Worm (Caenorhabditis elegans) whole organism, L2 larva: Measurements from ENCODE around the gene twk-10.

Experiments used
- C34F6.9 ChIP-seq: fragments of 150-350 bp; optimal IDR thresholded peaks from 2 replicates; lab custom pipeline; 2014; ENCODE audit warnings: missing biosample characterization, missing genetic modification characterization
- R02D3.7 ChIP-seq: fragments of 150-350 bp; optimal IDR thresholded peaks from 2 replicates; lab custom pipeline; 2014; ENCODE audit warnings: missing biosample characterization, missing genetic modification characterization
- Y55F3AM.14 ChIP-seq: fragments of 200-800 bp; sonication (Bioruptor generic); optimal IDR thresholded peaks from 2 replicates; lab custom pipeline; 2018; ENCODE audit warnings: mild to moderate bottlenecking, missing genetic modification characterization, missing compliant biosample characterization
- aly-2 ChIP-seq: fragments of 150-350 bp; optimal IDR thresholded peaks from 2 replicates; lab custom pipeline; 2014; ENCODE audit warnings: missing biosample characterization, missing genetic modification characterization
- ama-1 ChIP-seq: fragments of 150-350 bp; optimal IDR thresholded peaks from 2 replicates; lab custom pipeline; 2018; ENCODE audit warnings: inconsistent platforms
- blmp-1 ChIP-seq: sonication (generic microtip); optimal IDR thresholded peaks from 2 replicates; lab custom pipeline; 2017; ENCODE audit warnings: missing genetic modification characterization, mild to moderate bottlenecking, missing compliant biosample characterization, antibody characterized with exemption, moderate library complexity; ENCODE audit not compliant: insufficient read depth
- ceh-16 ChIP-seq: fragments of 150-350 bp; optimal IDR thresholded peaks from 2 replicates; lab custom pipeline; 2014; ENCODE audit warnings: missing biosample characterization, missing genetic modification characterization
- ceh-82 ChIP-seq: fragments of 150-350 bp; optimal IDR thresholded peaks from 2 replicates; lab custom pipeline; 2014; ENCODE audit warnings: missing biosample characterization, missing genetic modification characterization
- crh-2 ChIP-seq: sonication (generic microtip); optimal IDR thresholded peaks from 2 replicates; lab custom pipeline; 2017; ENCODE audit warnings: missing biosample characterization, missing genetic modification characterization
- dmd-4 ChIP-seq: sonication (generic microtip); optimal IDR thresholded peaks from 2 replicates; lab custom pipeline; 2017; ENCODE audit warnings: missing biosample characterization, missing genetic modification characterization
- elt-1 ChIP-seq: fragments of 150-350 bp; optimal IDR thresholded peaks from 2 replicates; lab custom pipeline; 2014; ENCODE audit warnings: missing biosample characterization, missing genetic modification characterization
- elt-3 ChIP-seq: sonication (generic microtip); optimal IDR thresholded peaks from 2 replicates; lab custom pipeline; 2017; ENCODE audit warnings: missing biosample characterization, missing genetic modification characterization
- fos-1 ChIP-seq: fragments of 150-350 bp; optimal IDR thresholded peaks from 2 replicates; lab custom pipeline; 2014; ENCODE audit warnings: missing biosample characterization, missing genetic modification characterization
- gmeb-1 ChIP-seq: fragments of 150-350 bp; optimal IDR thresholded peaks from 2 replicates; lab custom pipeline; 2014; ENCODE audit warnings: missing biosample characterization, missing genetic modification characterization
- lin-11 ChIP-seq: fragments of 150-350 bp; sonication (generic microtip); optimal IDR thresholded peaks from 2 replicates; lab custom pipeline; 2014; ENCODE audit warnings: missing biosample characterization, missing genetic modification characterization, inconsistent platforms, mixed read lengths
- lin-13 ChIP-seq: fragments of 150-350 bp; optimal IDR thresholded peaks from 2 replicates; lab custom pipeline; 2014; ENCODE audit warnings: missing biosample characterization, missing genetic modification reagents, missing genetic modification characterization
- lsy-2 ChIP-seq, 2 experiments: fragments of 150-350 bp in 1 of 2; sonication (generic microtip) in 1 of 2; optimal IDR thresholded peaks; 2 replicates each; lab custom pipeline; 2014 to 2017; ENCODE audit warnings: missing biosample characterization in 2 of 2, missing genetic modification characterization in 2 of 2
- mab-5 ChIP-seq: fragments of 150-350 bp; optimal IDR thresholded peaks from 2 replicates; lab custom pipeline; 2014; ENCODE audit warnings: missing biosample characterization, missing genetic modification characterization
- mbf-1 ChIP-seq: sonication (generic microtip); optimal IDR thresholded peaks from 2 replicates; lab custom pipeline; 2017; ENCODE audit warnings: missing biosample characterization, missing genetic modification characterization
- nhr-10 ChIP-seq: sonication (generic microtip); optimal IDR thresholded peaks from 2 replicates; lab custom pipeline; 2017; ENCODE audit warnings: missing biosample characterization, missing genetic modification characterization
- nhr-11 ChIP-seq: fragments of 150-350 bp; optimal IDR thresholded peaks from 2 replicates; lab custom pipeline; 2014; ENCODE audit warnings: missing biosample characterization, missing genetic modification characterization
- nhr-12 ChIP-seq: fragments of 150-350 bp; optimal IDR thresholded peaks from 2 replicates; lab custom pipeline; 2014; ENCODE audit warnings: missing biosample characterization, missing genetic modification characterization
- nhr-129 ChIP-seq: fragments of 150-350 bp; optimal IDR thresholded peaks from 2 replicates; lab custom pipeline; 2014; ENCODE audit warnings: missing biosample characterization, missing genetic modification characterization
- nhr-21 ChIP-seq: fragments of 150-350 bp; optimal IDR thresholded peaks from 2 replicates; lab custom pipeline; 2014; ENCODE audit warnings: missing biosample characterization, missing genetic modification characterization
- nhr-23 ChIP-seq: fragments of 150-350 bp; optimal IDR thresholded peaks from 2 replicates; lab custom pipeline; 2014; ENCODE audit warnings: missing biosample characterization, missing genetic modification reagents, missing genetic modification characterization
- nhr-237 ChIP-seq: fragments of 150-350 bp; optimal IDR thresholded peaks from 2 replicates; lab custom pipeline; 2014; ENCODE audit warnings: missing biosample characterization, missing genetic modification characterization
- nhr-25 ChIP-seq: fragments of 150-350 bp; sonication (generic microtip); optimal IDR thresholded peaks from 3 replicates; lab custom pipeline; 2014; ENCODE audit warnings: missing biosample characterization, missing genetic modification characterization
- nhr-77 ChIP-seq: fragments of 150-350 bp; optimal IDR thresholded peaks from 2 replicates; lab custom pipeline; 2014; ENCODE audit warnings: missing biosample characterization, missing genetic modification characterization
- peb-1 ChIP-seq: fragments of 150-350 bp; optimal IDR thresholded peaks from 2 replicates; lab custom pipeline; 2014; ENCODE audit warnings: missing biosample characterization, missing genetic modification characterization
- sem-4 ChIP-seq: fragments of 150-350 bp; optimal IDR thresholded peaks from 2 replicates; lab custom pipeline; 2014; ENCODE audit warnings: missing biosample characterization, missing genetic modification reagents, missing genetic modification characterization
- sma-3 ChIP-seq: sonication (generic microtip); optimal IDR thresholded peaks from 2 replicates; lab custom pipeline; 2016; ENCODE audit warnings: missing genetic modification reagents, missing genetic modification characterization, missing compliant biosample characterization
- sma-9 ChIP-seq, 2 experiments: fragments of 150-350 bp in 1 of 2; sonication (generic microtip) in 1 of 2; optimal IDR thresholded peaks; 2 replicates each; lab custom pipeline; 2014 to 2016; ENCODE audit warnings: missing genetic modification characterization in 2 of 2, mild to moderate bottlenecking in 1 of 2, missing biosample characterization in 1 of 2, missing compliant biosample characterization in 1 of 2, missing genetic modification reagents in 1 of 2, moderate library complexity in 1 of 2
- snpc-4 ChIP-seq: fragments of 150-350 bp; optimal IDR thresholded peaks from 2 replicates; lab custom pipeline; 2014; ENCODE audit warnings: missing biosample characterization, missing genetic modification characterization
- unc-39 ChIP-seq: fragments of 150-350 bp; optimal IDR thresholded peaks from 2 replicates; lab custom pipeline; 2014; ENCODE audit warnings: missing biosample characterization, missing genetic modification characterization
- ztf-1 ChIP-seq: fragments of 200-800 bp; sonication (Bioruptor generic); conservative IDR thresholded peaks from 2 replicates; pipeline ENCODE4 v1.3.6; 2022; ENCODE audit warnings: missing genetic modification characterization, missing compliant biosample characterization

Gene twk-10

ce11 chrV:6551707-6552390, at the start of gene twk-10:
TSS of gene twk-10 (plus strand) at chrV:6552340.
- peak; percentile 54 for TF ChIP-seq nhr-129
- peak; percentile 18 for TF ChIP-seq C34F6.9 (tag; lab: Kevin White, UChicago)
- TF ChIP-seq sma-9 (GFP tag; optimal IDR thresholded peaks at IDR 0.05; lab: Kevin White, UChicago): peak; percentile 43
- no peak for TF ChIP-seq sma-9 (tag; optimal IDR thresholded peaks at IDR 0.05; lab: Kevin White, UChicago)
- no peak for TF ChIP-seq dmd-4
- peak; percentile 59 for TF ChIP-seq fos-1 (tag; lab: Kevin White, UChicago)
- peak; percentile 19 for TF ChIP-seq sma-3 (GFP tag; lab: Kevin White, UChicago)

- TF ChIP-seq crh-2 (tag; lab: Kevin White, UChicago): peak; percentile 12
- TF ChIP-seq ceh-16: no peak
- TF ChIP-seq fos-1 (tag; lab: Kevin White, UChicago): peak; percentile 6
- TF ChIP-seq lin-11 (tag; lab: Kevin White, UChicago): no peak
- peak; percentile 9 for TF ChIP-seq gmeb-1 (tag; lab: Kevin White, UChicago)
- peak; percentile 35 for TF ChIP-seq mab-5 (tag; lab: Kevin White, UChicago)
- peak; percentile 43 for TF ChIP-seq nhr-129
- peak; percentile 56 for TF ChIP-seq nhr-25 (tag; lab: Kevin White, UChicago)
- TF ChIP-seq sma-9 (GFP tag; optimal IDR thresholded peaks at IDR 0.05; lab: Kevin White, UChicago): peak; percentile 42
- TF ChIP-seq sma-9 (tag; optimal IDR thresholded peaks at IDR 0.05; lab: Kevin White, UChicago): no peak
- TF ChIP-seq Y55F3AM.14: no peak
- TF ChIP-seq, all 48 proteins: peak for 7
Observed at ce11 chrV:6503158-6503557, 49.0 kb upstream of the twk-10 start.

DNA sequence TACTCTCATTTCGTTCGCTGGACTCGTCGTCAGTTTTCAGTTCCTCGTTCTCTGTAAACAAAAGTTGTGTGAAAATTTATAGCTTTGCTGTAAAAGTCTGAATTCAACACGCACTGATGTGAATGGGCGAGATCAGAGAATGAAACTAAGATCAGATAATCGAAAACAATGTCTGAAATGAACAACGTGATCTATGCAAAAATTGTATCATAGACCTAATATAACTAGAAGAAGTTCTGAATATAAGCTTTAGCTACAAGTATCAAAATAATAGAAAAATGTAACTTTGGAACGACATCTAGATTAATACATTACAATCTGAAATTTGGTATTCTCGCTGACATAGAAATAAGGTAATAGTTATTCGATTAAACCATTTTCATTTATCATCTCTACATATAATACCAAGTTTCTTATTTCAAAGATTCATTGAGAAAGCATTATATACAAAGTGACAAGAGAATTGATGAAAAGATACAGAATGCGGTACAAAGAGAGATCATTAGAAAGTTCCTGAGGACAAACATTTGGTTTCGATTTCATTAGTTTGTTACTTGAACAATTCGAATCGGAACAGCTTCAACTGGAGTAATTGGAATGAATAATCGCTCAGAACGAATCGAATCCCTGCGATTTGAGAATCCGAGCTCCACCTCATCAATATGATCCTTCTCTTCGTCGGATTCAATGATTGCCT, 47.9 kb upstream of the twk-10 start, which contains the start of gene moc-2:
moc-2 (minus strand) TSS at position 51 of the 697 bp plus-strand sequence.
- TF ChIP-seq crh-2 (tag; lab: Kevin White, UChicago) (no peak), sem-4 (tag; lab: Kevin White, UChicago) (no peak), peb-1 (no peak), C34F6.9 (tag; lab: Kevin White, UChicago) (no peak), snpc-4 (tag; lab: Kevin White, UChicago) (no peak), nhr-25 (tag; lab: Kevin White, UChicago) (no peak), nhr-12 (tag; lab: Kevin White, UChicago) (no peak), ama-1 (lab: Kevin White, UChicago) (no peak), nhr-23 (tag; lab: Kevin White, UChicago) (no peak), ceh-82 (tag; lab: Kevin White, UChicago) (no peak), sma-3 (GFP tag; lab: Kevin White, UChicago) (no peak), nhr-237 (tag; lab: Kevin White, UChicago) (no peak), blmp-1 (tag; lab: Kevin White, UChicago) (no peak), nhr-77 (no peak), ztf-1 (GFP tag; lab: Robert Waterston, UW) (no peak), nhr-10 (no peak)

DNA sequence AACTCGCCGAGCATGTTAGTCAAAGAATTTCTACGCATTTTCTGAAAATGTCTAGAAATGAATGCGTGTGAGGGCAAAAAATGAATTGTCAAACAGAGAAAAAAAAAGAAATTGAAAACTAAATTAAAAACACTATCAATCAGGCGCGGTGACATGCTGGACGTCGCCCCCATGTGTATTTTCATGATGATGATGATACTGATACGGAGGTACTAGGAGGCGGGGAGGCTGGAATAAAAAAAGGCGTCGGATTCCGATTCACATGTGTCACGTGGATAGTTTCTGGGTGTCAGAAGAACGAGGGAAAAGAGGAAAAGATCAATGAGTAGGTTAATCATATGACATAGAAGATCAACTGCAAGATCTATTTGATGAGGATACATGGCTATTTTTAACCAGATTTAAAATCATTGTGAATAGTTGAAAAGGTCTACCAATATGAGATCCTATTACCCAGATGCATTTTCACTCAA, 46.8 kb upstream of the twk-10 start, which contains the start of gene W01A11.7:
W01A11.7 (minus strand) TSS at position 51 of the 473 bp plus-strand sequence.
- TF ChIP-seq lin-13 (GFP tag; lab: Kevin White, UChicago) (no peak), nhr-25 (tag; lab: Kevin White, UChicago) (peak; percentile 48), nhr-21 (tag; lab: Kevin White, UChicago) (peak; percentile 18), ama-1 (lab: Kevin White, UChicago) (no peak), aly-2 (tag; lab: Kevin White, UChicago) (no peak), nhr-11 (tag; lab: Kevin White, UChicago) (no peak), nhr-129 (peak; percentile 34), unc-39 (tag; lab: Kevin White, UChicago) (no peak), R02D3.7 (tag; lab: Kevin White, UChicago) (no peak), fos-1 (tag; lab: Kevin White, UChicago) (no peak), ztf-1 (GFP tag; lab: Robert Waterston, UW) (no peak), sma-9 (GFP tag; optimal IDR thresholded peaks at IDR 0.05; lab: Kevin White, UChicago) (peak; percentile 47), sma-9 (tag; optimal IDR thresholded peaks at IDR 0.05; lab: Kevin White, UChicago) (no peak), elt-3 (tag; lab: Kevin White, UChicago) (no peak), elt-1 (tag; lab: Kevin White, UChicago) (no peak), sma-3 (GFP tag; lab: Kevin White, UChicago) (peak; percentile 78), dmd-4 (no peak), ceh-16 (no peak), peb-1 (no peak), lsy-2 (tag; optimal IDR thresholded peaks at IDR 0.05; lab: Kevin White, UChicago) (no peak), gmeb-1 (tag; lab: Kevin White, UChicago) (peak; percentile 34), crh-2 (tag; lab: Kevin White, UChicago) (no peak), nhr-23 (tag; lab: Kevin White, UChicago) (no peak), mbf-1 (tag; lab: Kevin White, UChicago) (no peak)
